Worm (Caenorhabditis elegans): ENCODE results near the gene T05C12.11.

ce11 chrII:8193126-8193525, 22.9 kb upstream of the T05C12.11 start, which contains the start of gene T05C12.9:
- TF ChIP-seq madf-10 (tag; optimal IDR thresholded peaks at IDR 0.05) (no peak), ztf-26 (tag; optimal IDR thresholded peaks at IDR 0.05) (no peak), dpl-1 (GFP tag; optimal IDR thresholded peaks at IDR 0.05) (no peak), F33H1.4 (GFP tag; IDR thresholded peaks at IDR 0.05) (no peak), sdz-38 (tag; optimal IDR thresholded peaks at IDR 0.05) (no peak)
